Worm (Caenorhabditis elegans) whole organism, L4 larva: ENCODE results near the gene K09E2.3.

Source experiments
- ceh-20 ChIP-seq: fragments of 200-800 bp; sonication (Bioruptor generic); IDR thresholded peaks from 2 replicates; pipeline ENCODE4 v1.3.6; 2022; ENCODE audit warnings: missing genetic modification reagents, missing genetic modification characterization, missing compliant biosample characterization
- daf-19 ChIP-seq: fragments of 200-800 bp; sonication (Bioruptor generic); conservative IDR thresholded peaks from 2 replicates; pipeline ENCODE4 v1.3.6; 2022; ENCODE audit warnings: missing genetic modification characterization, missing compliant biosample characterization
- jun-1 ChIP-seq: fragments of 150-350 bp; optimal IDR thresholded peaks from 2 replicates; lab custom pipeline; 2014; ENCODE audit warnings: missing biosample characterization, missing genetic modification reagents, missing genetic modification characterization
- mdt-29 ChIP-seq: fragments of 200-800 bp; sonication (Bioruptor generic); IDR thresholded peaks from 2 replicates; pipeline ENCODE4 v1.3.6; 2022; ENCODE audit warnings: missing genetic modification reagents, missing genetic modification characterization, missing compliant biosample characterization
- nhr-237 ChIP-seq: sonication (generic microtip); optimal IDR thresholded peaks from 2 replicates; lab custom pipeline; 2017; ENCODE audit warnings: missing biosample characterization, missing genetic modification characterization
- nhr-28 ChIP-seq: fragments of 150-350 bp; optimal IDR thresholded peaks from 2 replicates; lab custom pipeline; 2014; ENCODE audit warnings: missing biosample characterization, missing genetic modification characterization
- skn-1 ChIP-seq: fragments of 150-350 bp; optimal IDR thresholded peaks from 2 replicates; lab custom pipeline; 2014; ENCODE audit warnings: missing biosample characterization, missing genetic modification characterization
- snpc-4 ChIP-seq: fragments of 150-350 bp; optimal IDR thresholded peaks from 2 replicates; lab custom pipeline; 2014; ENCODE audit warnings: missing biosample characterization, missing genetic modification characterization

DNA sequence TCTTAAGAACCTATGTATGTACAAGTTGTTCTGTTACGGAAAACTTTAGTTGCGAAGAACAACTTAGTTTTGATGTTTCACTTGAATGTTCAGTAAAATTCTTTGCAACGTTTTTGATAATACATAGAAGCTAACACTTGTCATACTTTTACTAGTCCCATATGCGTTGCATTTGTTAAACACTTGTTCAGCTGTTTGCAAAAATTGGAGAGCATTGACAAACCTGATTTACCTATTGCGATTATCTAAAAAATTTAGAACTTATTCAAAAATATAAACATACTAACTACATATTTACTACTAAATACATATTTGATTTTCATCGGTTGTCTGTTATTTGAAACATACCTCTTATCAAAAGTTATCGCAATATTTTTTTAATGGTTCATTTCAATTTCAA lies 45.3 kb downstream of the K09E2.3 start:
- TF ChIP-seq ceh-20 (no peak), jun-1 (tag; lab: Kevin White, UChicago) (no peak), mdt-29 (no peak), nhr-28 (tag; lab: Kevin White, UChicago) (peak; percentile 42), daf-19 (GFP tag; lab: Robert Waterston, UW) (no peak), skn-1 (no peak), nhr-237 (no peak), snpc-4 (no peak)
